Fruit fly (Drosophila melanogaster) whole organism, pupa: ENCODE results near the gene Cpr78Ca.

Experiments
- CG10348 ChIP-seq: fragments of 200-800 bp; sonication (Bioruptor generic); IDR thresholded peaks from 2 replicates; pipeline ENCODE4 v1.3.6; 2022; ENCODE audit warnings: missing biosample characterization, missing genetic modification characterization
- CG12605 ChIP-seq: fragments of 200-800 bp; sonication (Bioruptor generic); IDR thresholded peaks from 2 replicates; pipeline ENCODE4 v1.3.6; 2022; ENCODE audit warnings: missing biosample characterization, missing genetic modification characterization
- CG13204 ChIP-seq: fragments of 200-800 bp; sonication (Bioruptor generic); optimal IDR thresholded peaks from 2 replicates; lab custom pipeline; 2018; ENCODE audit warnings: missing biosample characterization, mild to moderate bottlenecking, missing genetic modification characterization, moderate library complexity
- CG14655 ChIP-seq: fragments of 200-800 bp; sonication (Bioruptor generic); optimal IDR thresholded peaks from 3 replicates; lab custom pipeline; 2017; ENCODE audit warnings: mild to moderate bottlenecking, missing biosample characterization, missing genetic modification reagents, missing genetic modification characterization
- CG15710 ChIP-seq: fragments of 200-800 bp; sonication (Bioruptor generic); optimal IDR thresholded peaks from 2 replicates; lab custom pipeline; 2018; ENCODE audit warnings: missing biosample characterization, mild to moderate bottlenecking, missing genetic modification characterization, moderate library complexity
- CG17806 ChIP-seq: fragments of 200-800 bp; sonication (Bioruptor generic); optimal IDR thresholded peaks from 2 replicates; lab custom pipeline; 2018; ENCODE audit warnings: missing biosample characterization, mild to moderate bottlenecking, missing genetic modification characterization, moderate library complexity
- CG32121 ChIP-seq: fragments of 200-800 bp; sonication (Bioruptor generic); IDR thresholded peaks from 2 replicates; pipeline ENCODE4 v1.3.6; 2022; ENCODE audit warnings: missing biosample characterization, missing genetic modification characterization
- CG34367 ChIP-seq: fragments of 200-800 bp; sonication (Bioruptor generic); optimal IDR thresholded peaks from 2 replicates; lab custom pipeline; 2018; ENCODE audit warnings: missing biosample characterization, mild to moderate bottlenecking, missing genetic modification characterization
- CG4496 ChIP-seq: fragments of 200-800 bp; sonication (Bioruptor generic); IDR thresholded peaks from 3 replicates; pipeline ENCODE4 v1.3.6; 2022; ENCODE audit warnings: missing biosample characterization, missing genetic modification characterization
- CG8159 ChIP-seq: fragments of 200-800 bp; sonication (Bioruptor generic); optimal IDR thresholded peaks from 3 replicates; lab custom pipeline; 2018; ENCODE audit warnings: missing biosample characterization, mild to moderate bottlenecking, missing genetic modification characterization, moderate library complexity
- CG8301 ChIP-seq: fragments of 200-800 bp; sonication (Bioruptor generic); optimal IDR thresholded peaks from 2 replicates; lab custom pipeline; 2018; ENCODE audit warnings: missing biosample characterization, mild to moderate bottlenecking, missing genetic modification characterization
- CG9948 ChIP-seq: fragments of 200-800 bp; sonication (Bioruptor generic); optimal IDR thresholded peaks from 2 replicates; lab custom pipeline; 2018; ENCODE audit warnings: missing biosample characterization, mild to moderate bottlenecking, missing genetic modification characterization, moderate library complexity
- D1 ChIP-seq: fragments of 200-800 bp; sonication (Bioruptor generic); optimal IDR thresholded peaks from 2 replicates; lab custom pipeline; 2018; ENCODE audit warnings: missing biosample characterization, mild to moderate bottlenecking, missing genetic modification characterization, moderate library complexity
- EcR ChIP-seq: fragments of 200-800 bp; sonication (Bioruptor generic); optimal IDR thresholded peaks from 3 replicates; lab custom pipeline; 2019; ENCODE audit warnings: missing biosample characterization, missing genetic modification characterization, mild to moderate bottlenecking, moderate library complexity, missing genetic modification reagents
- Ets98B ChIP-seq: fragments of 200-800 bp; sonication (Bioruptor generic); IDR thresholded peaks from 2 replicates; pipeline ENCODE4 v1.3.6; 2022; ENCODE audit warnings: missing biosample characterization, missing genetic modification characterization
- Pif1A ChIP-seq: fragments of 200-800 bp; sonication (Bioruptor generic); optimal IDR thresholded peaks from 3 replicates; lab custom pipeline; 2016; ENCODE audit warnings: missing biosample characterization, missing genetic modification characterization
- Pif1B ChIP-seq: fragments of 200-800 bp; sonication (Bioruptor generic); optimal IDR thresholded peaks from 3 replicates; lab custom pipeline; 2016; ENCODE audit warnings: missing biosample characterization, missing genetic modification characterization
- Snoo ChIP-seq: fragments of 200-800 bp; sonication (Bioruptor generic); optimal IDR thresholded peaks from 3 replicates; lab custom pipeline; 2017; ENCODE audit warnings: missing biosample characterization, mild to moderate bottlenecking, missing genetic modification characterization, inconsistent platforms
- fd96Ca ChIP-seq: fragments of 200-800 bp; sonication (Bioruptor generic); IDR thresholded peaks from 3 replicates; pipeline ENCODE4 v1.3.6; 2022; ENCODE audit warnings: missing biosample characterization, missing genetic modification characterization
- gl ChIP-seq: fragments of 200-800 bp; sonication (Bioruptor generic); optimal IDR thresholded peaks from 2 replicates; lab custom pipeline; 2018; ENCODE audit warnings: missing biosample characterization, mild to moderate bottlenecking, missing genetic modification characterization
- rn ChIP-seq: fragments of 200-800 bp; sonication (Bioruptor generic); IDR thresholded peaks from 2 replicates; pipeline ENCODE4 v1.3.6; 2022; ENCODE audit warnings: missing biosample characterization, missing genetic modification characterization

Cpr78Ca gene

dm6 chr3L:21292700-21293099 lies at the start of gene Cpr78Ca:
TSS of gene Cpr78Ca (minus strand) at chr3L:21292800.
- no peak for TF ChIP-seq CG10348 (GFP tag; lab: Robert Waterston, UW)
- TF ChIP-seq CG15710: no peak
- TF ChIP-seq fd96Ca (GFP tag; lab: Robert Waterston, UW): no peak
- TF ChIP-seq CG9948 (tag; lab: Kevin White, UChicago): no peak
- TF ChIP-seq Pif1A (GFP tag; lab: Kevin White, UChicago): no peak
- TF ChIP-seq Ets98B (GFP tag; lab: Robert Waterston, UW): no peak
- no peak for TF ChIP-seq D1
- no peak for TF ChIP-seq gl (tag; lab: Kevin White, UChicago)
- TF ChIP-seq CG8301 (tag; lab: Kevin White, UChicago): no peak
- TF ChIP-seq CG32121: no peak
- TF ChIP-seq CG4496: no peak
- no peak for TF ChIP-seq CG14655
- no peak for TF ChIP-seq CG8159 (tag; lab: Kevin White, UChicago)
- TF ChIP-seq rn: no peak
- no peak for TF ChIP-seq CG17806 (tag; lab: Kevin White, UChicago)
- TF ChIP-seq CG13204 (GFP tag; lab: Kevin White, UChicago): no peak
- no peak for TF ChIP-seq CG12605
- TF ChIP-seq Pif1B (GFP tag; lab: Kevin White, UChicago): no peak

- TF ChIP-seq CG32121 (no peak), Pif1A (GFP tag; lab: Kevin White, UChicago) (no peak), fd96Ca (GFP tag; lab: Robert Waterston, UW) (no peak), gl (tag; lab: Kevin White, UChicago) (no peak), CG14655 (no peak), CG15710 (no peak), EcR (GFP tag; lab: Kevin White, UChicago) (no peak), Ets98B (GFP tag; lab: Robert Waterston, UW) (no peak), CG17806 (tag; lab: Kevin White, UChicago) (no peak), CG4496 (no peak), D1 (no peak), Pif1B (GFP tag; lab: Kevin White, UChicago) (no peak), Snoo (tag; lab: Kevin White, UChicago) (no peak)
Measured at dm6 chr3L:21334999-21335631, 42.5 kb upstream of the Cpr78Ca start, which contains the start of gene Tsr1. TSS of gene Tsr1 (plus strand) at chr3L:21335215.

- no peak for TF ChIP-seq Ets98B (GFP tag; lab: Robert Waterston, UW)
- no peak for TF ChIP-seq D1
- no peak for TF ChIP-seq Pif1A (GFP tag; lab: Kevin White, UChicago)
- no peak for TF ChIP-seq CG9948 (tag; lab: Kevin White, UChicago)
- no peak for TF ChIP-seq CG34367 (tag; lab: Kevin White, UChicago)
- no peak for TF ChIP-seq EcR (GFP tag; lab: Kevin White, UChicago)
Measured at dm6 chr3L:21324724-21325123, 32.1 kb upstream of the Cpr78Ca start.

- TF ChIP-seq gl (tag; lab: Kevin White, UChicago) (no peak), Pif1B (GFP tag; lab: Kevin White, UChicago) (peak; percentile 5), CG8159 (tag; lab: Kevin White, UChicago) (peak; percentile 70), CG14655 (no peak), D1 (no peak), Ets98B (GFP tag; lab: Robert Waterston, UW) (no peak), rn (no peak), CG13204 (GFP tag; lab: Kevin White, UChicago) (no peak), Pif1A (GFP tag; lab: Kevin White, UChicago) (peak; percentile 62), CG34367 (tag; lab: Kevin White, UChicago) (peak; percentile 36), CG8301 (tag; lab: Kevin White, UChicago) (no peak)
Measured at dm6 chr3L:21321807-21322503, 29.4 kb upstream of the Cpr78Ca start.

dm6 chr3L:21319957-21320356 lies 27.4 kb upstream of the Cpr78Ca start:
- TF ChIP-seq CG4496 (no peak), rn (no peak), CG9948 (tag; lab: Kevin White, UChicago) (no peak), CG8159 (tag; lab: Kevin White, UChicago) (no peak), CG10348 (GFP tag; lab: Robert Waterston, UW) (no peak), Pif1B (GFP tag; lab: Kevin White, UChicago) (no peak), CG34367 (tag; lab: Kevin White, UChicago) (no peak), CG15710 (no peak), fd96Ca (GFP tag; lab: Robert Waterston, UW) (no peak), CG14655 (no peak), Pif1A (GFP tag; lab: Kevin White, UChicago) (no peak)

- TF ChIP-seq CG4496 (no peak), CG15710 (no peak), Pif1B (GFP tag; lab: Kevin White, UChicago) (no peak), CG14655 (no peak), Snoo (tag; lab: Kevin White, UChicago) (no peak), CG10348 (GFP tag; lab: Robert Waterston, UW) (no peak), CG13204 (GFP tag; lab: Kevin White, UChicago) (no peak), D1 (no peak)
Measured at dm6 chr3L:21319313-21319907, 26.8 kb upstream of the Cpr78Ca start.
